Fruit fly (Drosophila melanogaster) whole organism, wandering third instar larva: ENCODE measurements around the gene nom.

Source experiments
- Abd-B ChIP-seq: fragments of >200 bp; optimal IDR thresholded peaks from 2 replicates; lab custom pipeline; 2017; ENCODE audit warnings: missing biosample characterization, missing genetic modification characterization
- CG32264 ChIP-seq: fragments of 200-800 bp; sonication (Bioruptor generic); optimal IDR thresholded peaks from 2 replicates; lab custom pipeline; 2016; ENCODE audit warnings: missing biosample characterization, missing genetic modification characterization
- CrebA ChIP-seq: fragments of 200-800 bp; sonication (Bioruptor generic); optimal IDR thresholded peaks from 2 replicates; lab custom pipeline; 2016; ENCODE audit warnings: missing biosample characterization, mild to moderate bottlenecking, missing genetic modification characterization, borderline replicate concordance
- Dfd ChIP-seq: fragments of >200 bp; optimal IDR thresholded peaks from 2 replicates; lab custom pipeline; 2017; ENCODE audit warnings: missing biosample characterization, missing genetic modification characterization
- Dif ChIP-seq: fragments of 200-275, 200-300 bp; sonication (Bioruptor generic); optimal IDR thresholded peaks from 2 replicates; lab custom pipeline; 2018; ENCODE audit warnings: missing biosample characterization, missing genetic modification characterization; ENCODE audit not compliant: partially characterized antibody
- GATAd ChIP-seq: sonication (Bioruptor generic); optimal IDR thresholded peaks from 2 replicates; lab custom pipeline; 2016; ENCODE audit warnings: missing biosample characterization, missing genetic modification characterization
- Mio ChIP-seq: sonication (Bioruptor generic); optimal IDR thresholded peaks from 2 replicates; lab custom pipeline; 2016; ENCODE audit warnings: missing biosample characterization, missing genetic modification characterization
- Rel ChIP-seq, 2 experiments: fragments of 200-800 bp; sonication (Bioruptor generic) in 1 of 2; optimal IDR thresholded peaks; 2 replicates in 1 of 2; 3 replicates in 1 of 2; lab custom pipeline; 2016 to 2019; ENCODE audit warnings: mild to moderate bottlenecking in 2 of 2, missing biosample characterization in 2 of 2, missing genetic modification characterization in 2 of 2, moderate library complexity in 1 of 2
- Sp1 ChIP-seq: fragments of 200-800 bp; sonication (Bioruptor generic); optimal IDR thresholded peaks from 3 replicates; lab custom pipeline; 2019; ENCODE audit warnings: missing biosample characterization, mild to moderate bottlenecking, missing genetic modification characterization, moderate library complexity
- Vsx2 ChIP-seq: fragments of 200-300, 225-300 bp; sonication (Bioruptor generic); optimal IDR thresholded peaks from 2 replicates; lab custom pipeline; 2018; ENCODE audit warnings: missing biosample characterization, missing genetic modification characterization; ENCODE audit not compliant: partially characterized antibody
- br ChIP-seq: fragments of 200-800 bp; sonication (Bioruptor generic); optimal IDR thresholded peaks from 2 replicates; lab custom pipeline; 2016; ENCODE audit warnings: missing biosample characterization, missing genetic modification characterization
- foxo ChIP-seq, 2 experiments: fragments of 200-800 bp; sonication (Bioruptor generic); optimal IDR thresholded peaks; 2 replicates in 1 of 2; 3 replicates in 1 of 2; lab custom pipeline; 2016 to 2017; ENCODE audit warnings: missing biosample characterization in 2 of 2, missing genetic modification characterization in 2 of 2
- pan ChIP-seq: fragments of >200 bp; optimal IDR thresholded peaks from 2 replicates; lab custom pipeline; 2017
- usp ChIP-seq: fragments of >200 bp; optimal IDR thresholded peaks from 2 replicates; lab custom pipeline; 2017; ENCODE audit warnings: missing biosample characterization, missing genetic modification characterization

DNA sequence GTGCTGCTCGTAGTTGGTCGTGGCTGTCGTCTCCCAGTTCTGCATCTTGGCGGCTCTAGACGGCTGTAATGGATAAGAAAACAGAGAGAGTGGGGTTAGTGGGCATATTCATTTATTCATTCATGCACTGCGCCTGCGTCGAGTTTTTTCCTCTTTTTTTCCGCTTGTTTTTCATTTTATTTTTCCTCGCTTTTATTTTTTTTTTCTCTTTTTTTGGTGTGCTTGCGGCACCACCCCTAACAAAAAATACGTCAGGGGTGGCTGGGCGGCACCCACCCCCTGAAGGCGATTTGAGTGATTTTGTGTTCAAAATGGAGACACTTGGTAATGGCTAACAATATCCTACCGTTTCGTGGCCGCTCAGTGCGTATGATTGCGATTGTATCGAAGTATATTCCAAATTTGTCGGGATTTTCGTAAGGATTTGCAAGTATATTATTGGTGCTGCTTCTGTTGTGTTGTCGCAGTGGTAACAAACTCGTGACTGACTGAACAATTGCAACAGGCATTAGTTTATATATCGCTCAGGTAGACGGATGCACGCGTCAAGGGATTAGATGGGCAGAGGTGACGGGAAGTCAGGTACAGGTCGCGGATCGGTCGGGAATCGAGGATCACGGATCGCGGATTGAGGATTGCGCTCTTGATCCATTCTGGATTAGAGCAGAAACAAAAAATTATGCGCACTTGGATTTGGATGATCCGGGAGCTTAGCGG is 28.7 kb upstream of the nom start:
- TF ChIP-seq CG32264 (GFP tag; lab: Kevin White, UChicago) (no peak), usp (GFP tag; lab: Kevin White, UChicago) (no peak), CrebA (GFP tag; lab: Kevin White, UChicago) (peak; percentile 39), Mio (GFP tag; lab: Kevin White, UChicago) (no peak), Dfd (GFP tag; lab: Kevin White, UChicago) (no peak), Abd-B (GFP tag; lab: Kevin White, UChicago) (no peak), Rel (GFP tag; optimal IDR thresholded peaks at IDR 0.05; lab: Kevin White, UChicago) (no peak), Rel (tag; optimal IDR thresholded peaks at IDR 0.05; lab: Kevin White, UChicago) (no peak), foxo (GFP tag; optimal IDR thresholded peaks at IDR 0.05; lab: Kevin White, UChicago) (no peak), Sp1 (peak; percentile 79), GATAd (GFP tag; lab: Kevin White, UChicago) (no peak), pan (lab: Kevin White, UChicago) (no peak), Vsx2 (no peak), Dif (GFP tag; lab: Kevin White, UChicago) (no peak), br (GFP tag; lab: Kevin White, UChicago) (no peak)
